Worm (Caenorhabditis elegans) whole organism, young adult: ENCODE data around the gene sri-48.

Experiments used
- B0261.1 ChIP-seq: sonication (generic microtip); optimal IDR thresholded peaks from 2 replicates; lab custom pipeline; 2016; ENCODE audit warnings: mild to moderate bottlenecking, missing genetic modification characterization, moderate library complexity, missing compliant biosample characterization
- attf-3 ChIP-seq: fragments of 200-800 bp; sonication (Bioruptor generic); conservative IDR thresholded peaks from 2 replicates; pipeline ENCODE4 v1.3.6; 2022; ENCODE audit warnings: missing genetic modification reagents, missing genetic modification characterization, missing compliant biosample characterization
- ceh-58 ChIP-seq: fragments of 200-800 bp; sonication (Bioruptor generic); IDR thresholded peaks from 2 replicates; pipeline ENCODE4 v1.3.6; 2022; ENCODE audit warnings: missing genetic modification characterization, missing compliant biosample characterization
- lin-40 ChIP-seq: sonication (generic microtip); optimal IDR thresholded peaks from 2 replicates; lab custom pipeline; 2016; ENCODE audit warnings: missing genetic modification characterization, mild to moderate bottlenecking, missing compliant biosample characterization, missing genotype, missing genetic modification reagents
- mcd-1 ChIP-seq: fragments of 200-800 bp; sonication (Bioruptor generic); IDR thresholded peaks from 2 replicates; pipeline ENCODE4 v1.3.6; 2022; ENCODE audit warnings: missing genetic modification reagents, missing genetic modification characterization, missing compliant biosample characterization

- no peak for TF ChIP-seq ceh-58 (GFP tag; lab: Robert Waterston, UW)
- no peak for TF ChIP-seq B0261.1 (tag; lab: Kevin White, UChicago)
- no peak for TF ChIP-seq mcd-1 (GFP tag; lab: Robert Waterston, UW)
- no peak for TF ChIP-seq lin-40 (tag; lab: Kevin White, UChicago)
- TF ChIP-seq attf-3 (GFP tag; lab: Robert Waterston, UW), result no peak
Observed at ce11 chrII:3222686-3223085, 21.5 kb upstream of the sri-48 start, which contains the start of gene ZC239.13.
